Worm (Caenorhabditis elegans) whole organism, L3 larva: ENCODE results near the gene pgph-1.
A peak's percentile ranks its signal among the peaks of the same experiment; 100 is the strongest.

ENCODE experiments used
- ZK546.5 ChIP-seq: sonication (generic microtip); optimal IDR thresholded peaks from 2 replicates; lab custom pipeline; 2017; ENCODE audit warnings: missing biosample characterization, missing genetic modification characterization
- aly-2 ChIP-seq: fragments of 150-350 bp; optimal IDR thresholded peaks from 2 replicates; lab custom pipeline; 2014; ENCODE audit warnings: missing biosample characterization, missing genetic modification characterization
- ama-1 ChIP-seq: fragments of 150-350 bp; optimal IDR thresholded peaks from 2 replicates; lab custom pipeline; 2018
- ceh-16 ChIP-seq: sonication (generic microtip); optimal IDR thresholded peaks from 2 replicates; lab custom pipeline; 2017; ENCODE audit warnings: missing biosample characterization, missing genetic modification characterization
- ceh-28 ChIP-seq: fragments of 150-350 bp; optimal IDR thresholded peaks from 2 replicates; lab custom pipeline; 2014; ENCODE audit warnings: missing biosample characterization, missing genetic modification reagents, missing genetic modification characterization
- ceh-82 ChIP-seq: fragments of 150-350 bp; optimal IDR thresholded peaks from 2 replicates; lab custom pipeline; 2014; ENCODE audit warnings: missing biosample characterization, missing genetic modification characterization
- ceh-9 ChIP-seq: sonication (generic microtip); optimal IDR thresholded peaks from 2 replicates; lab custom pipeline; 2018; ENCODE audit warnings: missing biosample characterization, missing genetic modification characterization
- daf-12 ChIP-seq: fragments of 150-350 bp; optimal IDR thresholded peaks from 2 replicates; lab custom pipeline; 2014; ENCODE audit warnings: missing biosample characterization, missing genetic modification reagents, missing genetic modification characterization
- egl-27 ChIP-seq: sonication (generic microtip); optimal IDR thresholded peaks from 4 replicates; lab custom pipeline; 2017; ENCODE audit warnings: missing biosample characterization, missing genetic modification reagents, missing genetic modification characterization
- egl-5 ChIP-seq: fragments of 150-350 bp; optimal IDR thresholded peaks from 2 replicates; lab custom pipeline; 2017; ENCODE audit warnings: missing biosample characterization, missing genetic modification reagents, missing genetic modification characterization, inconsistent platforms
- elt-2 ChIP-seq: sonication (generic microtip); optimal IDR thresholded peaks from 2 replicates; lab custom pipeline; 2016; ENCODE audit warnings: missing genetic modification reagents, mild to moderate bottlenecking, missing genetic modification characterization, missing compliant biosample characterization
- fkh-10 ChIP-seq: sonication (generic microtip); optimal IDR thresholded peaks from 2 replicates; lab custom pipeline; 2017; ENCODE audit warnings: missing biosample characterization, missing genetic modification reagents, missing genetic modification characterization
- fkh-2 ChIP-seq: fragments of 150-350 bp; optimal IDR thresholded peaks from 2 replicates; lab custom pipeline; 2014; ENCODE audit warnings: missing biosample characterization, missing genetic modification reagents, missing genetic modification characterization
- fos-1 ChIP-seq: fragments of 150-350 bp; optimal IDR thresholded peaks from 2 replicates; lab custom pipeline; 2014; ENCODE audit warnings: missing biosample characterization, missing genetic modification characterization
- hmg-11 ChIP-seq: sonication (generic microtip); optimal IDR thresholded peaks from 2 replicates; lab custom pipeline; 2016; ENCODE audit warnings: missing genetic modification characterization, missing compliant biosample characterization
- jun-1 ChIP-seq: fragments of 150-350 bp; optimal IDR thresholded peaks from 2 replicates; lab custom pipeline; 2014; ENCODE audit warnings: missing biosample characterization, missing genetic modification reagents, missing genetic modification characterization
- lin-15B ChIP-seq: fragments of 150-350 bp; optimal IDR thresholded peaks from 2 replicates; lab custom pipeline; 2014; ENCODE audit warnings: missing biosample characterization, missing genetic modification characterization
- lin-39 ChIP-seq: fragments of 150-350 bp; optimal IDR thresholded peaks from 2 replicates; lab custom pipeline; 2018; ENCODE audit warnings: missing biosample characterization, missing genetic modification reagents, missing genetic modification characterization
- lsy-12 ChIP-seq: sonication (generic microtip); optimal IDR thresholded peaks from 2 replicates; lab custom pipeline; 2016; ENCODE audit warnings: mild to moderate bottlenecking, missing genetic modification characterization, missing compliant biosample characterization
- mdl-1 ChIP-seq: fragments of 150-350 bp; optimal IDR thresholded peaks from 2 replicates; lab custom pipeline; 2014; ENCODE audit warnings: missing biosample characterization, missing genetic modification characterization
- mml-1 ChIP-seq: fragments of 150-350 bp; sonication (generic microtip); optimal IDR thresholded peaks from 3 replicates; lab custom pipeline; 2014; ENCODE audit warnings: missing biosample characterization, missing genetic modification characterization
- nfya-1 ChIP-seq: sonication (generic microtip); optimal IDR thresholded peaks from 2 replicates; lab custom pipeline; 2017; ENCODE audit warnings: missing genetic modification characterization, mild to moderate bottlenecking, missing compliant biosample characterization, antibody characterized with exemption, moderate library complexity; ENCODE audit not compliant: insufficient read depth
- nhr-11 ChIP-seq: fragments of 150-350 bp; optimal IDR thresholded peaks from 2 replicates; lab custom pipeline; 2014; ENCODE audit warnings: missing biosample characterization, missing genetic modification characterization
- nhr-12 ChIP-seq: fragments of 150-350 bp; optimal IDR thresholded peaks from 2 replicates; lab custom pipeline; 2014; ENCODE audit warnings: missing biosample characterization, missing genetic modification characterization
- nhr-23 ChIP-seq: fragments of 150-350 bp; optimal IDR thresholded peaks from 2 replicates; lab custom pipeline; 2014; ENCODE audit warnings: missing biosample characterization, missing genetic modification reagents, missing genetic modification characterization
- nhr-237 ChIP-seq: fragments of 150-350 bp; optimal IDR thresholded peaks from 2 replicates; lab custom pipeline; 2014; ENCODE audit warnings: missing biosample characterization, missing genetic modification characterization
- nhr-25 ChIP-seq: sonication (generic microtip); optimal IDR thresholded peaks from 2 replicates; lab custom pipeline; 2017; ENCODE audit warnings: missing biosample characterization, missing genetic modification characterization
- nhr-67 ChIP-seq: fragments of 150-350 bp; optimal IDR thresholded peaks from 2 replicates; lab custom pipeline; 2014; ENCODE audit warnings: missing biosample characterization, missing genetic modification characterization
- nhr-76 ChIP-seq: fragments of 150-350 bp; sonication (generic microtip); optimal IDR thresholded peaks from 5 replicates; lab custom pipeline; 2014; ENCODE audit warnings: missing biosample characterization, missing genetic modification characterization
- nhr-77 ChIP-seq: fragments of 150-350 bp; optimal IDR thresholded peaks from 2 replicates; lab custom pipeline; 2014; ENCODE audit warnings: missing biosample characterization, missing genetic modification characterization
- pha-4 ChIP-seq: fragments of 150-350 bp; optimal IDR thresholded peaks from 2 replicates; lab custom pipeline; 2014; ENCODE audit warnings: missing biosample characterization, missing genetic modification reagents, missing genetic modification characterization
- pqm-1 ChIP-seq: fragments of 150-350 bp; optimal IDR thresholded peaks from 2 replicates; lab custom pipeline; 2017; ENCODE audit warnings: missing biosample characterization, missing genetic modification characterization, inconsistent platforms
- sea-2 ChIP-seq: fragments of 150-350 bp; sonication (generic microtip); optimal IDR thresholded peaks from 4 replicates; lab custom pipeline; 2014; ENCODE audit warnings: missing biosample characterization, missing genetic modification reagents, missing genetic modification characterization
- tbx-2 ChIP-seq: sonication (generic microtip); optimal IDR thresholded peaks from 2 replicates; lab custom pipeline; 2016; ENCODE audit warnings: mild to moderate bottlenecking, missing genetic modification characterization, missing compliant biosample characterization
- unc-39 ChIP-seq: sonication (generic microtip); optimal IDR thresholded peaks from 4 replicates; lab custom pipeline; 2017; ENCODE audit warnings: missing biosample characterization, missing genetic modification characterization
- unc-62 ChIP-seq: fragments of 150-350 bp; sonication (generic microtip); optimal IDR thresholded peaks from 4 replicates; lab custom pipeline; 2014; ENCODE audit warnings: missing biosample characterization, missing genetic modification reagents, missing genetic modification characterization
- ztf-4 ChIP-seq: fragments of 150-350 bp; optimal IDR thresholded peaks from 2 replicates; lab custom pipeline; 2014; ENCODE audit warnings: missing biosample characterization, missing genetic modification characterization

pgph-1 gene

DNA sequence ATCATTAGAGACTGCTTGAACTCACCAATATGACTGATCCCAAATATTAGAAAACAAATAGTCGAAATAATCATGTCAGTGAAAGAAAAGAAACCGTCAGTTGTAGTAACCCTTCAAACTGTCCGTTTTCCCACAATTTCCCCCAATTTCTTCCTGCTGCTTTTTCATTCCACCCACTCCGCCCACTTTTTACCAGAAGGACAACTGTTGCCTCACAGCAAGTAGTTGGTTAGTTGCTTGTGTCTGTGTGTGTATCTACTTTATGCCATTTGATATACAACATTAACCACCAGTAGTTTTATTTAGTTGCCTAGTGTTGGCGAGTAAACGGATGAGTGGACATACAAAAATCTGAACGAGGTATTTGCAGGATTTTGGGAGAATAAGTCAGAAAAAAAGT, 36.8 kb downstream of the pgph-1 start, which contains the start of gene K09H11.9:
Gene K09H11.9, minus strand, starts transcription at position 101 of the 400 bp plus-strand sequence.
- TF ChIP-seq lin-39 (tag; lab: Kevin White, UChicago) = no peak
- no peak for TF ChIP-seq ceh-16 (tag; lab: Kevin White, UChicago)
- TF ChIP-seq nhr-12 (tag; lab: Kevin White, UChicago) = no peak
- TF ChIP-seq aly-2 (tag; lab: Kevin White, UChicago) = no peak
- no peak for TF ChIP-seq pqm-1 (tag; lab: Kevin White, UChicago)
- TF ChIP-seq ZK546.5 = no peak
- TF ChIP-seq nfya-1 (tag; lab: Kevin White, UChicago) = no peak
- no peak for TF ChIP-seq ztf-4
- TF ChIP-seq nhr-25 = no peak
- no peak for TF ChIP-seq pha-4 (tag; lab: Kevin White, UChicago)
- no peak for TF ChIP-seq hmg-11
- TF ChIP-seq fos-1 (tag; lab: Kevin White, UChicago) = no peak
- TF ChIP-seq mml-1 (tag; lab: Kevin White, UChicago) = no peak

DNA sequence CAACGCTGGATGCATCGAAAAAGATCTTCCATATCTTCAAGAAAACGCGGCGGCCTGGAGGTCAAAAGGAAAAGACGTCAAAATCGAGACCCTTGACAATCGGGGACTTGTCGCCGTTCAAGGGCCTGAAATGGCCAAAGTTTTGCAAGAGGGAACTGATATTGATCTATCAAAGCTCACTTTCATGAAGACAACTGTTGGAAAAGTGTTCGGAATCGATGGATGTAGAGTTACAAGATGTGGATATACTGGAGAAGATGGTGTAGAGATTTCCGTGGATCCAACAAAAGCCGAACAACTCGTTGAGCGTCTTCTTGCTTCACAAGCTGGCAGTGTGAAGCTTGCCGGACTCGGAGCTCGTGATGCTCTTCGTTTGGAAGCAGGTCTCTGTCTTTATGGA, 39.8 kb downstream of the pgph-1 start:
- TF ChIP-seq elt-2 (tag; lab: Kevin White, UChicago) (no peak), sea-2 (no peak), hmg-11 (no peak), nhr-12 (tag; lab: Kevin White, UChicago) (no peak), nhr-25 (no peak), lsy-12 (tag; lab: Kevin White, UChicago) (no peak), ama-1 (no peak), ceh-28 (no peak), mdl-1 (tag; lab: Kevin White, UChicago) (no peak), nhr-237 (tag; lab: Kevin White, UChicago) (no peak), nhr-23 (no peak), ZK546.5 (no peak), egl-27 (tag; lab: Kevin White, UChicago) (no peak), tbx-2 (tag; lab: Kevin White, UChicago) (no peak), fos-1 (tag; lab: Kevin White, UChicago) (no peak), fkh-2 (no peak), nhr-67 (tag; lab: Kevin White, UChicago) (no peak), nhr-76 (no peak), nhr-11 (no peak), fkh-10 (GFP tag; lab: Kevin White, UChicago) (no peak)

DNA sequence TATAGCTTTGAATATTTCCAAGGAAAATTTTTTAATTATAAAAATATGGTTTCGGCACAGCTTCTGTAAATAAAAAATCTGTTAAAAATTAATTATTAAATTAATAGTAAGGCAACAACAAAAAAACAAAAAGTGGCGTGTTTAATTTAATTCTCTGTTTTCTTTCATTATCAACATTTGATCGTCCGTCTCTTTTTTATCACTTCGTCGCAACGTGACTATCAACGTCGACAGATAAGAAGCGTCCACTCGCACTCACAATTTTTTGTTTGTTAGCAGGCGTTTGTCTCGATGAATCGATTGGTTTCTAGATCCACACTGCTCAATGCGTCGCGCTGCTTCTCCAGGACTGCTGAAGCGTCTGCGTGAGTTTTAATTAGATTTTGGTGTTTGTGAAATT, 40.7 kb downstream of the pgph-1 start, which contains the start of gene gcst-1:
Gene gcst-1, plus strand, starts transcription at position 277 of the 400 bp plus-strand sequence.
- TF ChIP-seq jun-1 = peak; percentile 15
- peak; percentile 75 for TF ChIP-seq pqm-1 (tag; lab: Kevin White, UChicago)
- peak; percentile 1 for TF ChIP-seq ama-1
- TF ChIP-seq fkh-10 (GFP tag; lab: Kevin White, UChicago) = no peak
- TF ChIP-seq nhr-11 = no peak
- no peak for TF ChIP-seq unc-39 (tag; lab: Kevin White, UChicago)
- no peak for TF ChIP-seq lsy-12 (tag; lab: Kevin White, UChicago)
- TF ChIP-seq mdl-1 (tag; lab: Kevin White, UChicago) = no peak
- no peak for TF ChIP-seq unc-62 (GFP tag; lab: Kevin White, UChicago)
- peak; percentile 91 for TF ChIP-seq elt-2 (tag; lab: Kevin White, UChicago)
- TF ChIP-seq nhr-237 (tag; lab: Kevin White, UChicago) = no peak
- no peak for TF ChIP-seq ceh-9 (tag; lab: Kevin White, UChicago)
- TF ChIP-seq egl-27 (tag; lab: Kevin White, UChicago) = no peak
- no peak for TF ChIP-seq daf-12 (tag; lab: Kevin White, UChicago)
- TF ChIP-seq ztf-4 = no peak
- TF ChIP-seq nfya-1 (tag; lab: Kevin White, UChicago) = no peak

DNA sequence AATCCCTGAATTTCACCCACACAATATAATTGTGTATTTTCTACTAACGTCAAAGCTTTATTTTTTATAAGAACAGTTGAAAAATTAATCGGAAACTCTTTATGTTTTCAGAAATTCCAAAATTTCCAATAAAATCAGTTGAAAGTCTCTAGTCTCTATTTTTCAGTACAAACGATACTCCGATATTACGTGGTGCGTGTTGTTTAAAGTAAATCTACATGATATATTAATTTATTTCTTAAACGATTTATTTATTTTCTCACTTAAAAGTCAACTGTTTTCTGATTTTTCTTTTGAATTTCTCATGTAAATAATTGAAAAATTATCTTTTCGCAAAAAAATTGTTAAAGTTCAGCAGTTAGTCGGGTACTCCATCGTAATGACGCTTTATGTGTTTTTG, 41.1 kb downstream of the pgph-1 start:
- TF ChIP-seq mdl-1 (tag; lab: Kevin White, UChicago) = no peak

DNA sequence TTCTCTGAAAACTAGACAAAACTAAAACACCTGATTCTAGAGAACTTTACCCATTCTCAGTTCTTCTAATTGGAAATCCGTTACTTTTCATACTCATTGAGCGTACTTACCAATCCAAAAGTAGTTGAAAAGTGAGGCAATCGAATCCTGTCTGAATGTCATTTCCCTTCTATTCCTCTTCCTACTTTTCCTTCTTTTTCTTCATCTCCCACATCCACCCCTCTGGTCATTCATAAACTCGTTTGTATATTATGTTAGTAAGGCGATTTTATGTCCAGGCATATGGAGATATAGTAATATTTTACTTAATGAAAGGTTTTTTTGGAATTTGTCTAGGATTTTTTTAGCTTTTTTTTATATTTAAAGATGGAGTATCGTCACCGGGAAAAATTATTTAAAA, 45.0 kb downstream of the pgph-1 start:
- TF ChIP-seq ceh-16 (tag; lab: Kevin White, UChicago) (no peak), nhr-67 (tag; lab: Kevin White, UChicago) (no peak), egl-5 (tag; lab: Kevin White, UChicago) (no peak), ceh-82 (tag; lab: Kevin White, UChicago) (no peak), mdl-1 (tag; lab: Kevin White, UChicago) (no peak), nhr-76 (no peak), egl-27 (tag; lab: Kevin White, UChicago) (no peak), lin-15B (tag; lab: Kevin White, UChicago) (no peak), nhr-77 (tag; lab: Kevin White, UChicago) (no peak)
